Worm (Caenorhabditis elegans): Measurements from ENCODE around the gene F42G4.7.
A peak's percentile ranks its signal among the peaks of the same experiment; 100 is the strongest.

F42G4.7 gene

ce11 chrII:13066777-13067290 is 19.7 kb upstream of the F42G4.7 start:
- TF ChIP-seq spr-3 (GFP tag; optimal IDR thresholded peaks at IDR 0.05) (no peak), nhr-11 (tag; optimal IDR thresholded peaks at IDR 0.05) (no peak), nhr-41 (GFP tag; IDR thresholded peaks at IDR 0.05) (no peak), mxl-2 (GFP tag; conservative IDR thresholded peaks at IDR 0.05) (no peak), T20F7.1 (GFP tag; optimal IDR thresholded peaks at IDR 0.05) (no peak), nhr-10 (tag; optimal IDR thresholded peaks at IDR 0.05) (no peak), hif-1 (tag; optimal IDR thresholded peaks at IDR 0.05) (peak in 1 of 2 experiments; percentile 18), dpl-1 (GFP tag; optimal IDR thresholded peaks at IDR 0.05) (no peak), php-3 (GFP tag; IDR thresholded peaks at IDR 0.05) (no peak), tra-1 (GFP tag; IDR thresholded peaks at IDR 0.05) (no peak), lin-29 (GFP tag; IDR thresholded peaks at IDR 0.05) (0 out of 2 replicates have a peak, but pooled peaks have one; percentile 9), Y105C5A.15 (GFP tag; IDR thresholded peaks at IDR 0.05) (no peak), zip-11 (GFP tag; IDR thresholded peaks at IDR 0.05) (no peak), ceh-44 (GFP tag; IDR thresholded peaks at IDR 0.05) (0 out of 2 replicates have a peak, but pooled peaks have one; percentile 15), ceh-32 (tag; optimal IDR thresholded peaks at IDR 0.05; ENCODE audit: poor library complexity) (no peak), nhr-28 (tag; optimal IDR thresholded peaks at IDR 0.05) (no peak), sdz-12 (GFP tag; optimal IDR thresholded peaks at IDR 0.05) (peak; percentile 6), lin-38 (GFP tag; IDR thresholded peaks at IDR 0.05) (no peak), ceh-28 (tag; optimal IDR thresholded peaks at IDR 0.05) (no peak), ceh-82 (tag; optimal IDR thresholded peaks at IDR 0.05) (no peak), hlh-11 (tag; optimal IDR thresholded peaks at IDR 0.05) (peak; percentile 53), pqm-1 (tag; optimal IDR thresholded peaks at IDR 0.05) (no peak), aha-1 (tag) (peak; percentile 68), lin-13 (GFP tag; optimal IDR thresholded peaks at IDR 0.05) (no peak), daf-16 (GFP tag; optimal IDR thresholded peaks at IDR 0.05) (peak in 1 of 2 experiments; percentile 33), daf-16 (tag; optimal IDR thresholded peaks at IDR 0.05) (no peak), ceh-62 (tag; optimal IDR thresholded peaks at IDR 0.05) (no peak), zfp-2 (tag; optimal IDR thresholded peaks at IDR 0.05) (no peak), zag-1 (tag; optimal IDR thresholded peaks at IDR 0.05) (no peak), unc-62 (GFP tag; optimal IDR thresholded peaks at IDR 0.05 in 1 of 2) (no peak), unc-62 (tag; optimal IDR thresholded peaks at IDR 0.05) (no peak), pha-4 (GFP tag; IDR thresholded peaks at IDR 0.05) (no peak), pha-4 (tag; optimal IDR thresholded peaks at IDR 0.05) (no peak), ztf-7 (tag; optimal IDR thresholded peaks at IDR 0.05) (no peak), duxl-1 (tag; optimal IDR thresholded peaks at IDR 0.05; ENCODE audit: poor library complexity) (no peak), set-16 (GFP tag; IDR thresholded peaks at IDR 0.05) (peak; percentile 94), ZK337.2 (GFP tag; IDR thresholded peaks at IDR 0.05) (no peak), ctbp-1 (GFP tag; IDR thresholded peaks at IDR 0.05) (no peak), ceh-20 (GFP tag; IDR thresholded peaks at IDR 0.05) (peak; percentile 41; the same call in 1 of the 2 replicates), fkh-10 (GFP tag; optimal IDR thresholded peaks at IDR 0.05) (no peak), nhr-48 (tag; optimal IDR thresholded peaks at IDR 0.05) (no peak)

DNA sequence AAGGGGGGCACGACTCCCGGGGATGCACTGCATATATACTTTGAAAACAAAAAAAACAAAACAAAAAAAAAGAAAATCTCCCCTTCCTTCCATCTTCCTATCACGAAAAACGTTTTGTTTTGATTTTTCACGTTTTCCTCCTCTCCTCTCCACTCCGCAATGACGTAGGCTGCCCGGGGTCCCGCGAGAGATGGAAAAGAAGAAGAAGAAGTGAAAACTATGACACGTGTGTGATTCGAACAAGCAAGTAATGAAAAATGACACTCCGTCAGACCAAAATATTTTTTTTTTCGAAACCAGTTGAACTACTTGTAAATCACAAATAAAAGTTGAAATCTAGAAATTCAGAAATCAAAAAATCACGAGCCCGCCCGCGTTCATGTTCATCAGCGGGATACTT is 18.2 kb upstream of the F42G4.7 start:
- no peak for TF ChIP-seq ctbp-1 (GFP tag; IDR thresholded peaks at IDR 0.05)
- no peak for TF ChIP-seq F37D6.2 (tag; optimal IDR thresholded peaks at IDR 0.05)
- TF ChIP-seq lin-29 (GFP tag; IDR thresholded peaks at IDR 0.05) = no peak
- TF ChIP-seq fkh-10 (GFP tag; optimal IDR thresholded peaks at IDR 0.05) = no peak
- no peak for TF ChIP-seq nhr-41 (GFP tag; IDR thresholded peaks at IDR 0.05)
- no peak for TF ChIP-seq unc-130 (GFP tag; optimal IDR thresholded peaks at IDR 0.05)
- no peak for TF ChIP-seq spr-3 (GFP tag; optimal IDR thresholded peaks at IDR 0.05)
- TF ChIP-seq ceh-28 (tag; optimal IDR thresholded peaks at IDR 0.05) = no peak
- no peak for TF ChIP-seq nhr-237 (tag; optimal IDR thresholded peaks at IDR 0.05)
- TF ChIP-seq aly-2 (tag; optimal IDR thresholded peaks at IDR 0.05) = no peak
- TF ChIP-seq skn-1 (tag; optimal IDR thresholded peaks at IDR 0.05) = no peak
- no peak for TF ChIP-seq vab-7 (GFP tag; IDR thresholded peaks at IDR 0.05)
- no peak for TF ChIP-seq mxl-3 (GFP tag; optimal IDR thresholded peaks at IDR 0.05)
- no peak for TF ChIP-seq gei-8 (GFP tag; optimal IDR thresholded peaks at IDR 0.05)
- peak in 1 of 2 experiments; percentile 63 for TF ChIP-seq daf-16 (GFP tag; optimal IDR thresholded peaks at IDR 0.05)
- TF ChIP-seq daf-16 (tag; optimal IDR thresholded peaks at IDR 0.05) = no peak
- TF ChIP-seq ztf-7 (tag; optimal IDR thresholded peaks at IDR 0.05) = no peak
- TF ChIP-seq ceh-32 (tag; optimal IDR thresholded peaks at IDR 0.05; ENCODE audit: poor library complexity) = no peak
- TF ChIP-seq hlh-30 (tag; optimal IDR thresholded peaks at IDR 0.05; ENCODE audit: insufficient read depth) = peak; percentile 51
- TF ChIP-seq nhr-102 (tag; optimal IDR thresholded peaks at IDR 0.05) = no peak
- no peak for TF ChIP-seq saeg-2 (GFP tag; IDR thresholded peaks at IDR 0.05)
